Worm (Caenorhabditis elegans) whole organism, mixed stage, embryonic: Measurements from ENCODE around the gene fbxb-81.

Experiments
- drap-1 ChIP-seq: fragments of 200-800 bp; sonication (Bioruptor generic); optimal IDR thresholded peaks from 3 replicates; lab custom pipeline; 2018; ENCODE audit warnings: mild to moderate bottlenecking, missing genetic modification characterization, missing compliant biosample characterization
- elt-1 ChIP-seq: sonication (generic microtip); optimal IDR thresholded peaks from 2 replicates; lab custom pipeline; 2017; ENCODE audit warnings: missing genetic modification characterization, mild to moderate bottlenecking, missing compliant biosample characterization, antibody characterized with exemption, moderate library complexity, borderline replicate concordance; ENCODE audit not compliant: insufficient read depth
- flh-1 ChIP-seq: fragments of 200-800 bp; sonication (Bioruptor generic); optimal IDR thresholded peaks from 2 replicates; lab custom pipeline; 2018; ENCODE audit warnings: mild to moderate bottlenecking, missing genetic modification characterization, moderate library complexity, missing compliant biosample characterization
- nhr-76 ChIP-seq: sonication (generic microtip); optimal IDR thresholded peaks from 2 replicates; lab custom pipeline; 2017; ENCODE audit warnings: missing biosample characterization, missing genetic modification characterization
- snpc-4 ChIP-seq: fragments of 150-350 bp; optimal IDR thresholded peaks from 2 replicates; lab custom pipeline; 2014; ENCODE audit warnings: missing biosample characterization, missing genetic modification characterization
- unc-62 ChIP-seq: fragments of 150-350 bp; optimal IDR thresholded peaks from 2 replicates; lab custom pipeline; 2014; ENCODE audit warnings: missing biosample characterization, missing genetic modification reagents, missing genetic modification characterization
- ztf-11 ChIP-seq: fragments of 150-350 bp; optimal IDR thresholded peaks from 2 replicates; lab custom pipeline; 2014; ENCODE audit warnings: missing biosample characterization, missing genetic modification characterization

DNA sequence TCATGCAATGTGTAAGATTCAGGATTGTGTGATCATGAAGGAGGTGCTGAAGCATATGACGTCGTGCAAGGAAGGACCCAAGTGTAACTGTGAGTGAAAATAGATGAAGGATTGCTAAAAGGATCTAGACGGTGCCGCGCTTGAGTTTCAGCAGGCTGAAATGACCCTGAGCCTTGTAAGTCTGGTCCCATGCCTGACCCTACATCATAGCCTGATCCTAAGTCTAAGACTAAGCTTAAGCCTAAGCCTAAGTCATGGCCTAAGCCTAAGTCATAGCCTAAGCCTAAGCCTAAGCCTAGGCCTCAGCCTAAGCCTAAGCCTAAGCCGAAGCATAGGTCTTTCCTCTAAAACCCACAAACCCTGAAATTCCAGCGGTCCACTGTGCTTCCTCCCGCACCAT is 23.2 kb downstream of the fbxb-81 start:
- TF ChIP-seq elt-1 (tag; lab: Kevin White, UChicago), result no peak
- TF ChIP-seq flh-1 (GFP tag; lab: Kevin White, UChicago), result no peak
- TF ChIP-seq unc-62 (GFP tag; lab: Kevin White, UChicago), result no peak
- TF ChIP-seq nhr-76 (tag; lab: Kevin White, UChicago), result no peak
- TF ChIP-seq drap-1 (GFP tag; lab: Kevin White, UChicago), result no peak
- no peak for TF ChIP-seq snpc-4
- TF ChIP-seq ztf-11 (tag; lab: Kevin White, UChicago), result no peak
